Worm (Caenorhabditis elegans): ENCODE measurements around the gene lips-10.

DNA sequence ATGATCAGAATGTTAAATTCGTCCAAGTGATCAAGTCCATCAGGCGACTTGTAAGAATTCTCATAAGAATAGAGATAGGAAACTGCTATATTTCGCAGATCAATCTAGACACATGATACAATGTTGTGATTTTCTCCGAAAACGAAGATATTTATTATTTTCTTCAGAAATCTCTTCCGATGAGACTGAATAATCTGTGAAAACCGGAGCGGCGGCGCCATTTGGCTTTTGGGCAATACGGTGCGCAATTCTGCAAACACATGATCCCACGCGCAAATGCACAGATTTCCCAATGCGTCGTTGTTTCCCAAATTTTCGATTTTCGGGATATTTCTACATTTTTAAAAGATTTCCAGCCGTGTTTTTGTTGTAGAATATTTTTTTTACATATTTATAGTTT lies 3.2 kb downstream of the lips-10 start:
- TF ChIP-seq unc-62 (GFP tag; optimal IDR thresholded peaks at IDR 0.05): no peak
- no peak for TF ChIP-seq nfya-1 (tag; optimal IDR thresholded peaks at IDR 0.05; ENCODE audit: borderline replicate concordance, insufficient read depth)
- no peak for TF ChIP-seq lsy-27 (tag; optimal IDR thresholded peaks at IDR 0.05; ENCODE audit: borderline replicate concordance, insufficient read depth)
- TF ChIP-seq mel-28 (tag; optimal IDR thresholded peaks at IDR 0.05; ENCODE audit: borderline replicate concordance): no peak
- no peak for TF ChIP-seq nhr-80 (tag; optimal IDR thresholded peaks at IDR 0.05)
- peak; percentile 40 for TF ChIP-seq efl-1 (GFP tag; optimal IDR thresholded peaks at IDR 0.05)
- TF ChIP-seq F52B5.7 (tag; optimal IDR thresholded peaks at IDR 0.05): no peak
- TF ChIP-seq gei-17 (GFP tag; optimal IDR thresholded peaks at IDR 0.05): no peak
- no peak for TF ChIP-seq snpc-4 (GFP tag; optimal IDR thresholded peaks at IDR 0.05)
- TF ChIP-seq snpc-4 (tag; optimal IDR thresholded peaks at IDR 0.05): peak in 1 of 4 experiments; percentile 16
- TF ChIP-seq lin-54 (GFP tag; optimal IDR thresholded peaks at IDR 0.05): peak; percentile 41
